Worm (Caenorhabditis elegans): ENCODE measurements around the gene mps-1.

The mps-1 gene

DNA sequence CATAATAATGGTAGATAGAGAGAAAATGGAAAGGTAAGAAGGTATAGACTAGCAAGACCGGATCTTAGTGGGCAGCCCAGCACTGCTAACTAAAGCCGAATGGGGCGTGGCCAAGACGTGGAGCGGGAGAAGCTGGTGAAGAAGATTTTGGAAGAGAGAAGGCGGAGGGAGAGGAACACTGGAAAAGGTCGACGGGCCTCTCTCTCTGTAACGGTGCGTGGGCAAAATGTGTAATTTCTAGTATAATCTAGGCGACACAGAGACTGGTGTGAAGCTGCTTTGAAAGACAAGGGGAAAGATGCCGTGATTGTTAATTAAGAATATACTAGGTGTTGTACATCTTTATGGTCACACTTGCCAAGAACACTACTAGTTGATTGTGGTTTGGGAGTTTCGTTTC lies 38.1 kb downstream of the mps-1 start, which contains the start of gene F13H8.5:
Gene F13H8.5 (minus strand): TSS at position 101 of the 400 bp plus-strand sequence.
- TF ChIP-seq unc-62 (GFP tag; optimal IDR thresholded peaks at IDR 0.05) (no peak), skn-1 (tag; optimal IDR thresholded peaks at IDR 0.05) (no peak), fkh-10 (GFP tag; optimal IDR thresholded peaks at IDR 0.05) (no peak), mef-2 (tag; optimal IDR thresholded peaks at IDR 0.05) (no peak), vab-15 (tag; optimal IDR thresholded peaks at IDR 0.05) (no peak), nhr-76 (tag; optimal IDR thresholded peaks at IDR 0.05) (no peak), unc-130 (tag; optimal IDR thresholded peaks at IDR 0.05) (no peak), jun-1 (tag; optimal IDR thresholded peaks at IDR 0.05) (no peak), elt-3 (tag; optimal IDR thresholded peaks at IDR 0.05) (no peak), hlh-4 (tag; optimal IDR thresholded peaks at IDR 0.05) (no peak), C04F5.9 (tag; optimal IDR thresholded peaks at IDR 0.05) (no peak), mab-9 (GFP tag; IDR thresholded peaks at IDR 0.05) (no peak)

DNA sequence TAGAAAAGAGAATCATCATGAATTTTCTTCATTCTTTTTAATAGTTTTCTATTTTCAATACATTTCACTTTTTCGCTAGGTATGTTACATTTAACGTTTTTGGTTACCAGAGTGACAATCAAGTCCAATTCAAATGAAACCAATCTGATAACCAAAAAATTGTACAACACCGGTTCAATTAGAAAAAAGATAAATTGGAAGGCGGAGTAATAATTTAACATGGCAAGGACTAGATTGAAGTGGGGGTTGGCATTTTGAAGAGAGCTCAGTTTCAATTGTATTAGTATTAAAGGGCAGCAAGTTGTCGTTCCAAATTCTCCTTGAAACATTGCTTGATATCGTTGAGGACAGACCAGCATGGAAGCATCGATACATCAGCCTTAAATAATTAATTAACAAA lies 41.5 kb downstream of the mps-1 start:
- TF ChIP-seq efl-1 (optimal IDR thresholded peaks at IDR 0.05) (no peak), efl-1 (GFP tag; optimal IDR thresholded peaks at IDR 0.05 in 1 of 2) (peak in 1 of 2 experiments; percentile 87), nhr-85 (tag) (peak; percentile 23), nhr-77 (tag; optimal IDR thresholded peaks at IDR 0.05) (no peak)

DNA sequence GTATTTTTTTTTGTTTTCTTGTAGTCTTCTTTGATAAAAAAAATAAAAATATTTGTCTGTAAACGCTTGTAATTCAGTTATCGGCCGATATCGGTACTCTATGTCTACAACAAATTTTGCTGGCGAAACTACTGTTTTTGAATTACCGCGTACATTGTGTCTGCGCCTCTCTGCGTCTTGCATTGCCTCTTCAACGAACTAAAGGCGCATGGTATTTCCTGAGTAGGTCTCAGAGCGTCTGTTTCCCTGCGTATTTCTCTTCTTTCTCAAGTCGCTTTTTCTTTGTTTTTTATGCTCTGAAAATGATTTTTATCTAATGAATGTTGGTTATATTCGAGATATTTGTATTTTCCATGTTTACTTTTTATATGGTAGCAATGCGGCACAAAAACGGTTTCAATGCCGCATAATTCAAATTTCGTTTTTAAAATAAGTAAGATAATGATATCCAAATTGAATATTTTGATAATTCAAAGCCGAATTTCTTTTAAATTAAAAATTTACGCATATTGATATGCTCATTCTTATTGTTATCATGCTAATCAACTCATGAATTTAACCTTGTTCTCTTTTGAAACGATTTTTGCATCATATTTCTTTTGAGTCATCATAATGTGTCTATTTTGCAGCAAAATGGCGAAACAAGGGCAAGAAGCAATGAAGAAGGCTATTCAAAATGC lies 43.2 kb downstream of the mps-1 start, which contains the start of gene phb-2:
Gene phb-2 (plus strand): TSS at position 630 of the 680 bp plus-strand sequence.
- TF ChIP-seq lin-15B (tag; optimal IDR thresholded peaks at IDR 0.05) (peak; percentile 72), ceh-88 (GFP tag; IDR thresholded peaks at IDR 0.05) (0 out of 2 replicates have a peak, but pooled peaks have one; percentile 46), jun-1 (tag; optimal IDR thresholded peaks at IDR 0.05) (peak; percentile 68), egl-27 (tag; optimal IDR thresholded peaks at IDR 0.05) (no peak), rnt-1 (tag; optimal IDR thresholded peaks at IDR 0.05) (peak; percentile 84), ama-1 (optimal IDR thresholded peaks at IDR 0.05) (peak; percentile 6), ztf-4 (tag; optimal IDR thresholded peaks at IDR 0.05) (peak; percentile 44), mep-1 (tag; optimal IDR thresholded peaks at IDR 0.05) (peak; percentile 84), sup-37 (GFP tag; optimal IDR thresholded peaks at IDR 0.05) (no peak), F16B12.6 (tag; optimal IDR thresholded peaks at IDR 0.05) (peak; percentile 60), nhr-85 (tag) (peak; percentile 91), nhr-84 (tag; optimal IDR thresholded peaks at IDR 0.05) (no peak), pax-3 (tag; optimal IDR thresholded peaks at IDR 0.05) (no peak), nhr-77 (tag; optimal IDR thresholded peaks at IDR 0.05) (peak; percentile 43), grh-1 (GFP tag; IDR thresholded peaks at IDR 0.05) (peak; percentile 59), tbx-2 (tag; optimal IDR thresholded peaks at IDR 0.05) (peak; percentile 80), mab-9 (GFP tag; IDR thresholded peaks at IDR 0.05) (peak; percentile 11; the same call in 1 of the 2 replicates), tlp-1 (tag; optimal IDR thresholded peaks at IDR 0.05) (no peak), unc-86 (tag; optimal IDR thresholded peaks at IDR 0.05) (peak; percentile 63), dpl-1 (GFP tag; optimal IDR thresholded peaks at IDR 0.05) (peak; percentile 97 to 98 (median 97)), dsc-1 (tag; optimal IDR thresholded peaks at IDR 0.05) (peak; percentile 44), isw-1 (GFP tag; IDR thresholded peaks at IDR 0.05) (peak; percentile 85), fkh-10 (GFP tag; optimal IDR thresholded peaks at IDR 0.05) (peak; percentile 7), lin-13 (GFP tag; optimal IDR thresholded peaks at IDR 0.05) (peak; percentile 70), lin-35 (GFP tag; optimal IDR thresholded peaks at IDR 0.05) (peak; percentile 98 to 100), unc-98 (GFP tag; IDR thresholded peaks at IDR 0.05) (no peak), ets-5 (GFP tag; IDR thresholded peaks at IDR 0.05) (no peak), blmp-1 (tag; optimal IDR thresholded peaks at IDR 0.05) (peak; percentile 73), irx-1 (tag; optimal IDR thresholded peaks at IDR 0.05) (peak; percentile 49), nhr-11 (tag; optimal IDR thresholded peaks at IDR 0.05) (peak; percentile 46), zag-1 (tag; optimal IDR thresholded peaks at IDR 0.05) (no peak), Y116A8C.19 (tag; optimal IDR thresholded peaks at IDR 0.05; ENCODE audit: borderline replicate concordance) (no peak), lin-14 (GFP tag; optimal IDR thresholded peaks at IDR 0.05) (peak; percentile 73), C04F5.9 (tag; optimal IDR thresholded peaks at IDR 0.05) (peak; percentile 17), sox-4 (tag; optimal IDR thresholded peaks at IDR 0.05) (peak; percentile 3), mdl-1 (tag; optimal IDR thresholded peaks at IDR 0.05) (peak in 1 of 2 experiments; percentile 78), snu-23 (GFP tag; optimal IDR thresholded peaks at IDR 0.05) (peak; percentile 87), efl-3 (GFP tag; optimal IDR thresholded peaks at IDR 0.05) (no peak), unc-62 (GFP tag; optimal IDR thresholded peaks at IDR 0.05) (no peak), hpl-2 (GFP tag; optimal IDR thresholded peaks at IDR 0.05) (peak; percentile 7)
